Worm (Caenorhabditis elegans): Measurements from ENCODE around the gene T25B9.4.

T25B9.4 gene

DNA sequence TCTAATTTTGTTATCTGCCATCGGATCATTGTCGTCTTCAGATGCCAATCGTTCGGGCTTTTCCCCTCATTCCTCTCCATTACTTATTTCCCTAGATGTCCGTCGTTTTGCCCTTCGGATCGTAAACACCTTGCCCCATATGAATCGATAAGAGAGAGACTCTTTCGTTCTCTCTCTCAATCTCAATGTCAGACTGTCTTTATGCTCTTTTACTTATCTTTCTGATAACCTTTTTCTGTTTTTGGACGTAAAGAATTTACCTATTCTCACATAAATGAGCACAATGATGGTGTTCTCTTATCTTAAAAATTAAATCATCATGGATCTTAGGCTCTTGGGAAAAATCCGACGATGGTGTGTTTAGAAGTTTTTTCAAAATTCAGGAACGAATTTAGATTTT, 39.2 kb upstream of the T25B9.4 start:
- TF ChIP-seq cebp-1 (GFP tag; IDR thresholded peaks at IDR 0.05) (no peak), cebp-1 (tag; optimal IDR thresholded peaks at IDR 0.05) (no peak), F52B5.7 (tag; optimal IDR thresholded peaks at IDR 0.05) (no peak), ztf-18 (tag; optimal IDR thresholded peaks at IDR 0.05) (no peak), nhr-80 (tag; optimal IDR thresholded peaks at IDR 0.05) (peak; percentile 45), lsy-27 (tag; optimal IDR thresholded peaks at IDR 0.05; ENCODE audit: borderline replicate concordance, insufficient read depth) (no peak), repo-1 (tag; optimal IDR thresholded peaks at IDR 0.05) (no peak)

DNA sequence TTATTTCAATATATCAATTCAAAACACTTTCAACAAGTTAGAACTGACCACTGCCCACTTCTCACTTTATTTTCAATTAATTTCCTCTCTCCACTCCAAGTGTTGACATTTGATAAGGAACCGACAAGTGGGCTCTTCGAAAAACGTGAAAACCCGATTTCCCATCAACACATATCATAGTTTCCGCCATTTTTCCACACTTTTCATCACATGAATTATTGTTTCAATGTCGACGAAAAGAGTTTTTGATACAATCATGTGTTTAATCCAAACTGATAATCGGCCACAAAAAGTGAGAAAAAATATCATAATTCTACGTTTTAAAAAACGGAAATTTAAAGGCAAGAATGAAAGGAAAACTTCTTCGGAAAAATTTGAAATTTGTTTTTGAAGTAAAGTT, 38.2 kb upstream of the T25B9.4 start:
- TF ChIP-seq madf-3 (GFP tag; IDR thresholded peaks at IDR 0.05) (no peak), nhr-80 (tag; optimal IDR thresholded peaks at IDR 0.05) (peak; percentile 66)

DNA sequence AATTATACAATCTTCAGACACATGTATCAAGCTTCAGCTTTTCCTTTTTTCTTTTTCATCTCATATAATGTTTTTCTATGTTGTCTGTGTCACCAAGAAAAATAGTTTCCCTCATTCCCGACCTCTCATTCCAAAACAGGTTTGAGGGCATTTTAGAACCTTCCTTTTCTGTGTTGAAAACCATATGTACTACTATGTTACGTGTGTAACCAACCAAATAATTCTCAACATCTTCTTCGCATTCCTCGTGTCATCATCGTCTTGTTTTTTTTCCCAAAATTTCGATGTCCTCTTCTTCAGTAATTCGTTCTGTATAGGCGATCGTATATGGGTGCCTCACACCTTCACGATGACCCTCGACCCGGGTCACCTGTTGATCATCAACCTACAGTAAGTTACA, 32.8 kb upstream of the T25B9.4 start, which contains the start of gene pept-2:
TSS of gene pept-2 (plus strand) at position 301 of the 400 bp plus-strand sequence.
- TF ChIP-seq F37B4.10 (GFP tag; IDR thresholded peaks at IDR 0.05) (no peak), zfh-2 (GFP tag; conservative IDR thresholded peaks at IDR 0.05) (no peak), T07F8.4 (tag; optimal IDR thresholded peaks at IDR 0.05) (no peak)

DNA sequence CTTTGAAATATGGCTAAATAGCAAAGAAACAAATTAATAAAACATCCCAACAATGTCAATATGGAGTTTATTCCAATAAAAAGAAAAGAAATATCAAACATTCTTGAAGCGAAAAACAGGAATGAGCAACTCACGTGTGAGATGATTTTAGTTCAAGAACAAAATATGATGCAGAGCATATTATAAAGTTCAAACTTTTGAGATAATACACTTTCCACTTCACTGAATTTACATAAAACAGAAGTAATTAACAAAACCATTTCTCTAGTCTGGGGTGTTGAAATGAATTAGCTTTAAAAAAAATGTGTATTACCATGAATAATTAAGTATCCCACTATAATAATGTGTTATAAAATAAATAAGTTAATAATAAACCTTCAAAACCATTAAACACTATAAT, 29.2 kb upstream of the T25B9.4 start, which contains the start of gene srd-7:
TSS of gene srd-7 (minus strand) at position 101 of the 400 bp plus-strand sequence.
- TF ChIP-seq lag-1 (GFP tag; IDR thresholded peaks at IDR 0.05) (no peak), ztf-22 (GFP tag; optimal IDR thresholded peaks at IDR 0.05) (no peak), hlh-12 (tag; optimal IDR thresholded peaks at IDR 0.05) (no peak), F57A8.1 (GFP tag; optimal IDR thresholded peaks at IDR 0.05) (no peak), cebp-1 (GFP tag; IDR thresholded peaks at IDR 0.05) (no peak), cebp-1 (tag; optimal IDR thresholded peaks at IDR 0.05) (no peak), ccch-3 (GFP tag; optimal IDR thresholded peaks at IDR 0.05) (no peak), pha-4 (tag; optimal IDR thresholded peaks at IDR 0.05) (no peak), F39B2.1 (GFP tag; IDR thresholded peaks at IDR 0.05) (no peak), ztf-18 (tag; optimal IDR thresholded peaks at IDR 0.05) (no peak), ceh-40 (GFP tag; IDR thresholded peaks at IDR 0.05) (no peak), F57C9.4 (tag; optimal IDR thresholded peaks at IDR 0.05) (no peak), nhr-120 (GFP tag; IDR thresholded peaks at IDR 0.05) (no peak)

DNA sequence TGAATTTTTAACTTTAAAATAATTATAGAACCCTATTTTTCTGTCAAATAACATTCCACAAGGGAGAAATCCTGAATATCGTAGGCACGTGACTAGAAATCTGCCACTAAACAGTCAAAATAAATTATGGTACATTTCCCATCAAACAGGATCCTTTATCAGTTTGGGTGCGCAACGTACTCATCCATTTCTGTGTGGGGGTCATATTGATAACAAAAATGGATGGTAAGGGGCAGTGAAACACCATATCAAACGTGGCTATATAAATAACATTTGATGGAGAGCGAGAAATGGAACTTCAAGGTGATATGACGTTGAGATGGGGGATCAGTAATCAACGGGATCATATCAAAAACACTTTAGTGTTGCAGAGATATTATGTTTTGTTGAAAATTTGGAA, 26.6 kb upstream of the T25B9.4 start:
- TF ChIP-seq ets-4 (GFP tag; optimal IDR thresholded peaks at IDR 0.05), result no peak
- no peak for TF ChIP-seq die-1 (tag; optimal IDR thresholded peaks at IDR 0.05)
- no peak for TF ChIP-seq egl-44 (GFP tag; IDR thresholded peaks at IDR 0.05)
- no peak for TF ChIP-seq F33H1.4 (GFP tag; IDR thresholded peaks at IDR 0.05)
- no peak for TF ChIP-seq madf-3 (GFP tag; IDR thresholded peaks at IDR 0.05)
- TF ChIP-seq nhr-80 (tag; optimal IDR thresholded peaks at IDR 0.05), result no peak
- TF ChIP-seq mcd-1 (GFP tag; IDR thresholded peaks at IDR 0.05), result no peak
- TF ChIP-seq lin-40 (tag; optimal IDR thresholded peaks at IDR 0.05), result no peak
- TF ChIP-seq sptf-2 (GFP tag; optimal IDR thresholded peaks at IDR 0.05), result no peak
- no peak for TF ChIP-seq F52B5.7 (tag; optimal IDR thresholded peaks at IDR 0.05)

DNA sequence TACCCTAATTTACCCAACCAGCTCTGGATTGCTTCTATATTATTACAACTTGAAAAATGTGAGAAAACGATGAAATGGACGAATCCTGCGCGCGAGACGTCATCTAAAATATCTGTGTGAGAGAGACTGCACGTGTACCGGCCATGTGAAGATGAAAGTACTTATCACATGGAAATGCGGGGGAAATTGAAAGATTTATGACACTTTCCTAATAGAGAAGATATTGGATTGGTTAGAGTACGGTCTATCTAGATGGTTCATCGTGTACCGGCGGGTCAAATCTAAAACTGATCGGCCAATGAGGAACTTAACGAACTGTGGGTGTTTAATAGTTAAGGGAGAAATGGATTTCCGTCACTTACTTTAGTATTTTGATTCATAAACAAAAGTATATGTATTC, 24.5 kb upstream of the T25B9.4 start:
- TF ChIP-seq snpc-1.1 (tag; optimal IDR thresholded peaks at IDR 0.05; ENCODE audit: insufficient read depth) (no peak), snpc-1.3 (tag; optimal IDR thresholded peaks at IDR 0.05; ENCODE audit: insufficient read depth) (no peak), unc-62 (GFP tag; optimal IDR thresholded peaks at IDR 0.05) (no peak), lin-40 (tag; optimal IDR thresholded peaks at IDR 0.05) (peak; percentile 32), B0019.2 (GFP tag; conservative IDR thresholded peaks at IDR 0.05) (no peak), dpl-1 (GFP tag; optimal IDR thresholded peaks at IDR 0.05) (no peak), ztf-26 (tag; optimal IDR thresholded peaks at IDR 0.05) (peak; percentile 57), ztf-6 (GFP tag; IDR thresholded peaks at IDR 0.05) (no peak), nhr-90 (tag; optimal IDR thresholded peaks at IDR 0.05) (no peak), madf-10 (tag; optimal IDR thresholded peaks at IDR 0.05) (no peak), C17E4.6 (GFP tag; IDR thresholded peaks at IDR 0.05) (no peak), B0035.1 (tag; optimal IDR thresholded peaks at IDR 0.05) (no peak), egl-44 (GFP tag; IDR thresholded peaks at IDR 0.05) (no peak), hlh-26 (GFP tag; conservative IDR thresholded peaks at IDR 0.05) (no peak), sdz-38 (tag; optimal IDR thresholded peaks at IDR 0.05) (no peak)
